Worm (Caenorhabditis elegans) whole organism, L3 larva: ENCODE data around the gene C02E7.8.

ENCODE experiments used
- daf-12 ChIP-seq: fragments of 150-350 bp; optimal IDR thresholded peaks from 2 replicates; lab custom pipeline; 2014; ENCODE audit warnings: missing biosample characterization, missing genetic modification reagents, missing genetic modification characterization
- mdl-1 ChIP-seq: fragments of 150-350 bp; optimal IDR thresholded peaks from 2 replicates; lab custom pipeline; 2014; ENCODE audit warnings: missing biosample characterization, missing genetic modification characterization
- mml-1 ChIP-seq: fragments of 150-350 bp; sonication (generic microtip); optimal IDR thresholded peaks from 3 replicates; lab custom pipeline; 2014; ENCODE audit warnings: missing biosample characterization, missing genetic modification characterization
- nhr-25 ChIP-seq: sonication (generic microtip); optimal IDR thresholded peaks from 2 replicates; lab custom pipeline; 2017; ENCODE audit warnings: missing biosample characterization, missing genetic modification characterization
- pha-4 ChIP-seq: fragments of 150-350 bp; optimal IDR thresholded peaks from 2 replicates; lab custom pipeline; 2014; ENCODE audit warnings: missing biosample characterization, missing genetic modification reagents, missing genetic modification characterization
- sea-2 ChIP-seq: fragments of 150-350 bp; sonication (generic microtip); optimal IDR thresholded peaks from 4 replicates; lab custom pipeline; 2014; ENCODE audit warnings: missing biosample characterization, missing genetic modification reagents, missing genetic modification characterization

DNA sequence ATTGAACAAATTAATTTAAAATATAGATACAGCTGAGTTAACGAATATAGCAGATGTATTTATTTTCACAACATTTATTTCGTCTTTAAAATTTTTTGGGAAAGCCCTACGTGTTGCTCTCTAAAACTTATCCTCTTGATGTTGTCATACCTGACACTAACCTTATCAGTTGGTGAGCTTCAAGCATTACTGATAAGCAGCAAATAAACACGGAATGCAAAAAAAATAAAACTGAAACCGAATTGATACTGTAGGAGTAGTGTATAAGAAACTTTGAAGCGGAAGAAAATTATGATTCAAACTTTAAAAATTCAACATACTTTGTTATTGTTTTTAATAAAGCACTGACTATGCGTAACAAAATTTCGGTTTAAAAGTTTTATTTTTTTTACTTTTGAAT lies 14.5 kb upstream of the C02E7.8 start:
- TF ChIP-seq daf-12 (tag; lab: Kevin White, UChicago), result no peak
- no peak for TF ChIP-seq sea-2
- TF ChIP-seq nhr-25, result no peak
- TF ChIP-seq mml-1 (tag; lab: Kevin White, UChicago), result no peak
- TF ChIP-seq pha-4 (tag; lab: Kevin White, UChicago), result no peak
- TF ChIP-seq mdl-1 (tag; lab: Kevin White, UChicago), result no peak
